Fruit fly (Drosophila melanogaster) whole organism, embryonic: ENCODE results near the gene Mlc-c.

Source experiments
- C15 ChIP-seq: fragments of 200-800 bp; sonication (Bioruptor generic); IDR thresholded peaks from 3 replicates; pipeline ENCODE4 v1.3.6; 2022; ENCODE audit warnings: missing biosample characterization, missing genetic modification characterization
- CG11560 ChIP-seq: fragments of 200-800 bp; sonication (Bioruptor generic); IDR thresholded peaks from 3 replicates; pipeline ENCODE4 v1.3.6; 2022; ENCODE audit warnings: missing biosample characterization, missing genetic modification characterization
- CG1233 ChIP-seq: fragments of 200-800 bp; sonication (Bioruptor generic); optimal IDR thresholded peaks from 4 replicates; lab custom pipeline; 2018; ENCODE audit warnings: missing biosample characterization, mild to moderate bottlenecking, missing genetic modification characterization
- CG13123 ChIP-seq: fragments of 200-800 bp; sonication (Bioruptor generic); optimal IDR thresholded peaks from 2 replicates; lab custom pipeline; 2016; ENCODE audit warnings: missing biosample characterization, missing genetic modification characterization
- CG13775 ChIP-seq: fragments of 200-800 bp; sonication (Bioruptor generic); optimal IDR thresholded peaks from 3 replicates; lab custom pipeline; 2017; ENCODE audit warnings: missing biosample characterization, mild to moderate bottlenecking, missing genetic modification characterization
- CG1529 ChIP-seq: fragments of 200-800 bp; sonication (Bioruptor generic); optimal IDR thresholded peaks from 3 replicates; lab custom pipeline; 2018; ENCODE audit warnings: missing biosample characterization, missing genetic modification characterization
- CG15479 ChIP-seq: fragments of 200-800 bp; sonication (Bioruptor generic); optimal IDR thresholded peaks from 3 replicates; lab custom pipeline; 2019; ENCODE audit warnings: missing biosample characterization, mild to moderate bottlenecking, missing genetic modification characterization, moderate library complexity
- CG17361 ChIP-seq: fragments of 200-800 bp; sonication (Bioruptor generic); IDR thresholded peaks from 3 replicates; pipeline ENCODE4 v1.3.6; 2022; ENCODE audit warnings: missing biosample characterization, missing genetic modification characterization
- CG17612 ChIP-seq: fragments of 200-800 bp; sonication (Bioruptor generic); IDR thresholded peaks from 2 replicates; pipeline ENCODE4 v1.3.6; 2022; ENCODE audit warnings: missing biosample characterization, missing genetic modification characterization
- CG1792 ChIP-seq: fragments of 200-800 bp; sonication (Bioruptor generic); optimal IDR thresholded peaks from 2 replicates; lab custom pipeline; 2016; ENCODE audit warnings: missing biosample characterization, missing genetic modification characterization
- CG3065 ChIP-seq: fragments of 200-800 bp; sonication (Bioruptor generic); optimal IDR thresholded peaks from 2 replicates; lab custom pipeline; 2016; ENCODE audit warnings: missing biosample characterization, missing genetic modification characterization
- CG43689 ChIP-seq: fragments of 200-800 bp; sonication (Bioruptor generic); IDR thresholded peaks from 2 replicates; pipeline ENCODE4 v1.3.6; 2022; ENCODE audit warnings: missing biosample characterization, missing genetic modification characterization
- CG4707 ChIP-seq: fragments of 200-800 bp; sonication (Bioruptor generic); optimal IDR thresholded peaks from 2 replicates; lab custom pipeline; 2018; ENCODE audit warnings: missing biosample characterization, mild to moderate bottlenecking, missing genetic modification characterization, moderate library complexity
- CG4820 ChIP-seq: fragments of 200-800 bp; sonication (Bioruptor generic); optimal IDR thresholded peaks from 3 replicates; lab custom pipeline; 2016; ENCODE audit warnings: missing biosample characterization, missing genetic modification characterization
- CG5953 ChIP-seq: fragments of 200-800 bp; sonication (Bioruptor generic); IDR thresholded peaks from 2 replicates; pipeline ENCODE4 v1.3.6; 2022; ENCODE audit warnings: missing biosample characterization, missing genetic modification characterization
- CG6654 ChIP-seq: fragments of 200-800 bp; sonication (Bioruptor generic); optimal IDR thresholded peaks from 2 replicates; lab custom pipeline; 2017; ENCODE audit warnings: missing biosample characterization, mild to moderate bottlenecking, missing genetic modification characterization
- CG7271 ChIP-seq: fragments of 200-800 bp; sonication (Bioruptor generic); optimal IDR thresholded peaks from 2 replicates; lab custom pipeline; 2018; ENCODE audit warnings: missing biosample characterization, mild to moderate bottlenecking, missing genetic modification characterization, moderate library complexity
- CG8478 ChIP-seq: fragments of >200 bp; optimal IDR thresholded peaks from 2 replicates; lab custom pipeline; 2018
- CG8924 ChIP-seq: fragments of 200-800 bp; optimal IDR thresholded peaks from 3 replicates; lab custom pipeline; 2019; ENCODE audit warnings: missing biosample characterization, mild to moderate bottlenecking, missing genetic modification characterization, moderate library complexity
- CG9817 ChIP-seq: fragments of 200-800 bp; sonication (Bioruptor generic); optimal IDR thresholded peaks from 2 replicates; lab custom pipeline; 2018; ENCODE audit warnings: missing biosample characterization, mild to moderate bottlenecking, missing genetic modification characterization, moderate library complexity
- CHES-1-like ChIP-seq: fragments of 200-800 bp; sonication (Bioruptor generic); optimal IDR thresholded peaks from 2 replicates; lab custom pipeline; 2016; ENCODE audit warnings: missing biosample characterization, missing genetic modification characterization
- Camta ChIP-seq: fragments of 200-800 bp; sonication (Bioruptor generic); optimal IDR thresholded peaks from 2 replicates; lab custom pipeline; 2016; ENCODE audit warnings: missing biosample characterization, missing genetic modification characterization
- CoRest ChIP-seq: fragments of 200-800 bp; sonication (Bioruptor generic); optimal IDR thresholded peaks from 3 replicates; lab custom pipeline; 2018; ENCODE audit warnings: missing biosample characterization, mild to moderate bottlenecking, missing genetic modification characterization, moderate library complexity
- D19B ChIP-seq: fragments of 200-800 bp; sonication (Bioruptor generic); optimal IDR thresholded peaks from 2 replicates; lab custom pipeline; 2017; ENCODE audit warnings: missing biosample characterization, mild to moderate bottlenecking, missing genetic modification characterization
- Deaf1 ChIP-seq: fragments of 200-800 bp; optimal IDR thresholded peaks from 3 replicates; lab custom pipeline; 2019; ENCODE audit warnings: missing biosample characterization, mild to moderate bottlenecking, missing genetic modification characterization, moderate library complexity
- Dll ChIP-seq: fragments of 200-800 bp; sonication (Bioruptor generic); IDR thresholded peaks from 4 replicates; pipeline ENCODE4 v1.3.6; 2022; ENCODE audit warnings: missing biosample characterization, missing genetic modification characterization; ENCODE audit not compliant: partially characterized antibody
- Gug ChIP-seq: fragments of 200-800 bp; sonication (Bioruptor generic); IDR thresholded peaks from 4 replicates; pipeline ENCODE4 v1.3.6; 2022; ENCODE audit warnings: missing biosample characterization, missing genetic modification characterization
- HLH4C ChIP-seq: fragments of 200-800 bp; sonication (Bioruptor generic); IDR thresholded peaks from 3 replicates; pipeline ENCODE4 v1.3.6; 2022; ENCODE audit warnings: missing biosample characterization, missing genetic modification characterization; ENCODE audit not compliant: partially characterized antibody
- Kr ChIP-seq: fragments of 200-800 bp; sonication (Bioruptor generic); optimal IDR thresholded peaks from 2 replicates; lab custom pipeline; 2017; ENCODE audit warnings: missing biosample characterization, mild to moderate bottlenecking, missing genetic modification characterization
- Lpt ChIP-seq: fragments of >200 bp; optimal IDR thresholded peaks from 2 replicates; lab custom pipeline; 2018; ENCODE audit warnings: missing biosample characterization, missing genetic modification characterization
- Mad ChIP-seq: fragments of 200-800 bp; sonication (Bioruptor generic); optimal IDR thresholded peaks from 2 replicates; lab custom pipeline; 2016; ENCODE audit warnings: missing biosample characterization, missing genetic modification characterization
- Sox100B ChIP-seq: fragments of 200-800 bp; sonication (Bioruptor generic); optimal IDR thresholded peaks from 3 replicates; lab custom pipeline; 2018; ENCODE audit warnings: missing biosample characterization, mild to moderate bottlenecking, missing genetic modification characterization
- Spps ChIP-seq: fragments of 200-800 bp; sonication (Bioruptor generic); optimal IDR thresholded peaks from 2 replicates; lab custom pipeline; 2018; ENCODE audit warnings: missing biosample characterization, mild to moderate bottlenecking, missing genetic modification characterization
- Xrp1 ChIP-seq: fragments of 200-800 bp; sonication (Bioruptor generic); IDR thresholded peaks from 2 replicates; pipeline ENCODE4 v1.3.6; 2022; ENCODE audit warnings: missing biosample characterization, missing genetic modification characterization
- bbx ChIP-seq: fragments of 200-800 bp; sonication (Bioruptor generic); IDR thresholded peaks from 2 replicates; pipeline ENCODE4 v1.3.6; 2022; ENCODE audit warnings: missing biosample characterization, missing genetic modification characterization; ENCODE audit not compliant: partially characterized antibody
- btn ChIP-seq: fragments of 200-800 bp; sonication (Bioruptor generic); optimal IDR thresholded peaks from 2 replicates; lab custom pipeline; 2016; ENCODE audit warnings: missing biosample characterization, missing genetic modification characterization
- ci ChIP-seq: fragments of 200-800 bp; sonication (Bioruptor generic); IDR thresholded peaks from 3 replicates; pipeline ENCODE4 v1.3.6; 2022; ENCODE audit warnings: missing biosample characterization, missing genetic modification characterization
- dan ChIP-seq: fragments of 200-800 bp; sonication (Bioruptor generic); IDR thresholded peaks from 2 replicates; pipeline ENCODE4 v1.3.6; 2022; ENCODE audit warnings: missing biosample characterization, missing genetic modification characterization
- dati ChIP-seq: fragments of 200-800 bp; sonication (Bioruptor generic); IDR thresholded peaks from 2 replicates; pipeline ENCODE4 v1.3.6; 2022; ENCODE audit warnings: missing biosample characterization, missing genetic modification characterization
- en ChIP-seq: fragments of 200-800 bp; sonication (Bioruptor generic); optimal IDR thresholded peaks from 2 replicates; lab custom pipeline; 2016; ENCODE audit warnings: missing biosample characterization, missing genetic modification characterization
- gsb-n ChIP-seq: fragments of 200-800 bp; sonication (Bioruptor generic); optimal IDR thresholded peaks from 3 replicates; lab custom pipeline; 2018; ENCODE audit warnings: missing biosample characterization, mild to moderate bottlenecking, missing genetic modification characterization
- hkb ChIP-seq, 2 experiments: fragments of 200-800 bp in 1 of 2; fragments of >200 bp in 1 of 2; sonication (Bioruptor generic) in 1 of 2; IDR thresholded peaks in 1 of 2; optimal IDR thresholded peaks in 1 of 2; 2 replicates each; pipeline versions ENCODE4 v1.3.6 to Lab custom; 2017 to 2022; ENCODE audit warnings: missing biosample characterization in 1 of 2, missing genetic modification characterization in 1 of 2
- jumu ChIP-seq: fragments of 200-800 bp; sonication (Bioruptor generic); optimal IDR thresholded peaks from 3 replicates; lab custom pipeline; 2016; ENCODE audit warnings: missing biosample characterization, missing genetic modification characterization
- kah ChIP-seq: fragments of 200-800 bp; sonication (Bioruptor generic); optimal IDR thresholded peaks from 2 replicates; lab custom pipeline; 2018; ENCODE audit warnings: missing biosample characterization, mild to moderate bottlenecking, missing genetic modification characterization
- otp ChIP-seq: fragments of 200-800 bp; sonication (Bioruptor generic); IDR thresholded peaks from 3 replicates; pipeline ENCODE4, ENCODE4 v1.3.6; 2022; ENCODE audit warnings: missing biosample characterization, missing genetic modification characterization
- sens ChIP-seq: fragments of 200-800 bp; sonication (Bioruptor generic); peaks from one replicate; lab custom pipeline; 2016; ENCODE audit warnings: missing biosample characterization, missing genetic modification characterization
- sens-2 ChIP-seq: fragments of 200-800 bp; sonication (Bioruptor generic); IDR thresholded peaks from 2 replicates; pipeline ENCODE4 v1.3.6; 2022; ENCODE audit warnings: missing biosample characterization, missing genetic modification characterization
- shn ChIP-seq: fragments of 200-800 bp; sonication (Bioruptor generic); optimal IDR thresholded peaks from 3 replicates; lab custom pipeline; 2016; ENCODE audit warnings: missing biosample characterization, missing genetic modification characterization
- tll ChIP-seq, 2 experiments: fragments of 200-800 bp in 1 of 2; fragments of >200 bp in 1 of 2; sonication (Bioruptor generic) in 1 of 2; optimal IDR thresholded peaks; 2 replicates each; lab custom pipeline; 2017 to 2019; ENCODE audit warnings: missing biosample characterization in 2 of 2, missing genetic modification characterization in 2 of 2, mild to moderate bottlenecking in 1 of 2, moderate library complexity in 1 of 2
- twi ChIP-seq: fragments of 200-800 bp; optimal IDR thresholded peaks from 2 replicates; lab custom pipeline; 2019; ENCODE audit warnings: missing biosample characterization, mild to moderate bottlenecking, missing genetic modification characterization, moderate library complexity
- vnd ChIP-seq: fragments of 200-800 bp; sonication (Bioruptor generic); IDR thresholded peaks from 3 replicates; pipeline ENCODE4 v1.3.6; 2022; ENCODE audit warnings: missing biosample characterization, missing genetic modification characterization; ENCODE audit not compliant: partially characterized antibody
- zfh1 ChIP-seq: fragments of 200-800 bp; sonication (Bioruptor generic); IDR thresholded peaks from 3 replicates; pipeline ENCODE4 v1.3.6; 2022; ENCODE audit warnings: missing biosample characterization, missing genetic modification characterization

Mlc-c gene

dm6 chrX:5593868-5594267 lies 28.5 kb downstream of the Mlc-c start, which contains the start of gene Vsx1 (continued):
- TF ChIP-seq Xrp1 (GFP tag; lab: Robert Waterston, UW) (no peak), D19B (GFP tag; lab: Kevin White, UChicago) (no peak), CG13123 (GFP tag; lab: Kevin White, UChicago) (no peak), gsb-n (tag; lab: Kevin White, UChicago) (no peak), Deaf1 (tag; lab: Kevin White, UChicago) (peak; percentile 59), CG3065 (GFP tag; lab: Kevin White, UChicago) (peak; percentile 30), sens (GFP tag; lab: Kevin White, UChicago) (peak; percentile 47), Gug (GFP tag; lab: Robert Waterston, UW) (no peak), CoRest (tag; lab: Kevin White, UChicago) (peak; percentile 76), Lpt (GFP tag; lab: Kevin White, UChicago) (no peak), CG4707 (GFP tag; lab: Kevin White, UChicago) (no peak), CG5953 (GFP tag; lab: Robert Waterston, UW) (no peak), CG8478 (lab: Kevin White, UChicago) (peak; percentile 100), Camta (GFP tag; lab: Kevin White, UChicago) (no peak), vnd (GFP tag; lab: Robert Waterston, UW) (0 out of 3 replicates have a peak, but pooled peaks have one; percentile 24), CG1233 (no peak), CG15479 (GFP tag; lab: Kevin White, UChicago) (peak; percentile 8), btn (GFP tag; lab: Kevin White, UChicago) (no peak), shn (GFP tag; lab: Kevin White, UChicago) (no peak), jumu (GFP tag; lab: Kevin White, UChicago) (no peak), Sox100B (no peak), Mad (GFP tag; lab: Kevin White, UChicago) (no peak), twi (tag; lab: Kevin White, UChicago) (peak; percentile 27), CG1529 (no peak), CG8924 (tag; lab: Kevin White, UChicago) (no peak), kah (no peak), C15 (no peak), hkb (optimal IDR thresholded peaks at IDR 0.05; lab: Kevin White, UChicago) (no peak), hkb (GFP tag; IDR thresholded peaks at IDR 0.05; lab: Robert Waterston, UW) (peak; percentile 38; the same call in 1 of the 2 replicates), ci (peak; percentile 45; the same call in 1 of the 3 replicates), CG6654 (GFP tag; lab: Kevin White, UChicago) (no peak), CG13775 (no peak), otp (GFP tag; lab: Robert Waterston, UW) (0 out of 3 replicates have a peak, but pooled peaks have one; percentile 13), Dll (no peak), CG17361 (GFP tag; lab: Robert Waterston, UW) (no peak), dan (GFP tag; lab: Robert Waterston, UW) (no peak), CG43689 (GFP tag; lab: Robert Waterston, UW) (no peak), en (GFP tag; lab: Kevin White, UChicago) (no peak), zfh1 (GFP tag; lab: Robert Waterston, UW) (0 out of 3 replicates have a peak, but pooled peaks have one; percentile 8), CG9817 (tag; lab: Kevin White, UChicago) (no peak), dati (GFP tag; lab: Robert Waterston, UW) (no peak), HLH4C (GFP tag; lab: Robert Waterston, UW) (no peak), Spps (tag; lab: Kevin White, UChicago) (no peak), CHES-1-like (GFP tag; lab: Kevin White, UChicago) (no peak), tll (GFP tag; optimal IDR thresholded peaks at IDR 0.05; lab: Kevin White, UChicago) (peak; percentile 15 to 68), CG4820 (GFP tag; lab: Kevin White, UChicago) (no peak), CG7271 (no peak), bbx (GFP tag; lab: Robert Waterston, UW) (peak; percentile 24; the same call in 1 of the 2 replicates), CG17612 (GFP tag; lab: Robert Waterston, UW) (no peak), CG11560 (tag; lab: Robert Waterston, UW) (no peak), CG1792 (GFP tag; lab: Kevin White, UChicago) (no peak), Kr (GFP tag; lab: Kevin White, UChicago) (no peak), sens-2 (GFP tag; lab: Robert Waterston, UW) (no peak)
